Fruit fly (Drosophila melanogaster) whole organism, adult: Measurements from ENCODE around the gene haf.

ENCODE experiments used
- CG12768 ChIP-seq: fragments of 200-800 bp; sonication (Bioruptor generic); optimal IDR thresholded peaks from 2 replicates; lab custom pipeline; 2017; ENCODE audit warnings: missing biosample characterization, missing genetic modification characterization, mild to moderate bottlenecking, moderate library complexity, missing genetic modification reagents
- CG14711 ChIP-seq: fragments of 200-800 bp; sonication (Bioruptor generic); optimal IDR thresholded peaks from 2 replicates; lab custom pipeline; 2018; ENCODE audit warnings: missing biosample characterization, mild to moderate bottlenecking, missing genetic modification characterization, moderate library complexity
- CG1620 ChIP-seq: fragments of 200-800 bp; sonication (Bioruptor generic); optimal IDR thresholded peaks from 2 replicates; lab custom pipeline; 2016; ENCODE audit warnings: missing biosample characterization, missing genetic modification characterization
- CG5204 ChIP-seq: fragments of 200-800 bp; sonication (Bioruptor generic); optimal IDR thresholded peaks from 2 replicates; lab custom pipeline; 2016; ENCODE audit warnings: missing biosample characterization, missing genetic modification characterization
- CG7101 ChIP-seq: fragments of 200-800 bp; sonication (Bioruptor generic); optimal IDR thresholded peaks from 2 replicates; lab custom pipeline; 2018; ENCODE audit warnings: missing biosample characterization, mild to moderate bottlenecking, missing genetic modification characterization, moderate library complexity
- Crg-1 ChIP-seq: fragments of 200-800 bp; sonication (Bioruptor generic); optimal IDR thresholded peaks from 2 replicates; lab custom pipeline; 2016; ENCODE audit warnings: missing biosample characterization, missing genetic modification characterization
- Hr96 ChIP-seq: fragments of 200-800 bp; sonication (Bioruptor generic); optimal IDR thresholded peaks from 2 replicates; lab custom pipeline; 2016; ENCODE audit warnings: missing biosample characterization, missing genetic modification characterization
- bab1 ChIP-seq: fragments of 200-800 bp; sonication (Bioruptor generic); optimal IDR thresholded peaks from 3 replicates; lab custom pipeline; 2019; ENCODE audit warnings: missing biosample characterization, mild to moderate bottlenecking, missing genetic modification characterization, moderate library complexity
- kay ChIP-seq: fragments of 200-800 bp; sonication (Bioruptor generic); peaks from one replicate; lab custom pipeline; 2016; ENCODE audit warnings: missing biosample characterization, missing genetic modification characterization, borderline replicate concordance
- ovo ChIP-seq: fragments of 200-800 bp; sonication (Bioruptor generic); optimal IDR thresholded peaks from 2 replicates; lab custom pipeline; 2016; ENCODE audit warnings: missing biosample characterization, missing genetic modification characterization
- toe ChIP-seq: fragments of 200-800 bp; sonication (Bioruptor generic); optimal IDR thresholded peaks from 2 replicates; lab custom pipeline; 2016; ENCODE audit warnings: missing biosample characterization, missing genetic modification characterization

DNA sequence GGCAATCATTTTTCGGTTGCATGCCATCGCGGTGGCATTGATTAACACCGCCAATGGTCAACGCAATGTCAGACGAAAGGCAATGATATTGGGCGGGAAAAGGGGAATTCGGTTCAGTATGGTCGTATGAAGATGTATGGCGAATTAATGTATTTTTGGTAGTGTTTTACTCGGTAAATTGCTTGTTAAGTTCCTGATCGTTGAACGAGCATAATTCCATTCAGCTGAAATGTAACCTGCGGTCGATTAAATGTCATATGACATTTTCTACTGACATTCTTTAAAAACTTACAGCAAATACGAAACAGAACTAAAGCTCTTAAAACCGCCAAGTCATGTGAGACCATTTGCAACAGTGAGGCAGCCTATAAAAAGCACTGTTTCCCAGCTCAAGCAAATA, 34.7 kb upstream of the haf start, which contains the start of gene Or22a:
- TF ChIP-seq Crg-1 (GFP tag; lab: Kevin White, UChicago) (no peak), Hr96 (GFP tag; lab: Kevin White, UChicago) (no peak), CG7101 (tag; lab: Kevin White, UChicago) (no peak), ovo (GFP tag; lab: Kevin White, UChicago) (no peak), CG1620 (GFP tag; lab: Kevin White, UChicago) (no peak), kay (GFP tag; lab: Kevin White, UChicago) (no peak), CG14711 (tag; lab: Kevin White, UChicago) (no peak), CG12768 (GFP tag; lab: Kevin White, UChicago) (no peak), CG5204 (no peak), bab1 (GFP tag; lab: Kevin White, UChicago) (no peak), toe (GFP tag; lab: Kevin White, UChicago) (no peak)
